Worm (Caenorhabditis elegans) whole organism, young adult: ENCODE results near the gene str-2.
A peak's percentile ranks its signal among the peaks of the same experiment; 100 is the strongest.

Experiments used
- B0019.2 ChIP-seq: fragments of 200-800 bp; sonication (Bioruptor generic); conservative IDR thresholded peaks from 2 replicates; pipeline ENCODE4 v1.3.6; 2022; ENCODE audit warnings: missing genetic modification reagents, missing genetic modification characterization, missing compliant biosample characterization
- F22D6.2 ChIP-seq: sonication (generic microtip); optimal IDR thresholded peaks from 2 replicates; lab custom pipeline; 2016; ENCODE audit warnings: mild to moderate bottlenecking, missing genetic modification characterization, missing compliant biosample characterization
- F23B12.7 ChIP-seq: sonication (generic microtip); optimal IDR thresholded peaks from 2 replicates; lab custom pipeline; 2017; ENCODE audit warnings: missing genetic modification characterization, mild to moderate bottlenecking, missing compliant biosample characterization, antibody characterized with exemption, moderate library complexity; ENCODE audit not compliant: insufficient read depth
- F39B2.1 ChIP-seq: fragments of 200-800 bp; sonication (Bioruptor generic); IDR thresholded peaks from 2 replicates; pipeline ENCODE4 v1.3.6; 2022; ENCODE audit warnings: missing genetic modification reagents, missing genetic modification characterization, missing compliant biosample characterization
- K11D2.4 ChIP-seq: fragments of 200-800 bp; sonication (Bioruptor generic); IDR thresholded peaks from 2 replicates; pipeline ENCODE4 v1.3.6; 2022; ENCODE audit warnings: missing genetic modification reagents, missing genetic modification characterization, missing compliant biosample characterization
- T07F8.4 ChIP-seq: sonication (generic microtip); optimal IDR thresholded peaks from 2 replicates; lab custom pipeline; 2016; ENCODE audit warnings: mild to moderate bottlenecking, missing genetic modification characterization, moderate library complexity, missing compliant biosample characterization
- Y56A3A.18 ChIP-seq: fragments of 200-800 bp; sonication (Bioruptor generic); IDR thresholded peaks from 2 replicates; pipeline ENCODE4 v1.3.6; 2022; ENCODE audit warnings: missing genetic modification reagents, missing genetic modification characterization, missing compliant biosample characterization
- akir-1 ChIP-seq: fragments of 200-800 bp; sonication (Bioruptor generic); optimal IDR thresholded peaks from 2 replicates; lab custom pipeline; 2018; ENCODE audit warnings: mild to moderate bottlenecking, missing genetic modification characterization, moderate library complexity, missing compliant biosample characterization
- athp-1 ChIP-seq: sonication (generic microtip); optimal IDR thresholded peaks from 2 replicates; lab custom pipeline; 2017; ENCODE audit warnings: mild to moderate bottlenecking, missing genetic modification characterization, missing compliant biosample characterization
- bed-2 ChIP-seq: fragments of 200-800 bp; sonication (Bioruptor generic); IDR thresholded peaks from 2 replicates; pipeline ENCODE4 v1.3.6; 2022; ENCODE audit warnings: missing genetic modification reagents, missing genetic modification characterization, missing compliant biosample characterization
- cebp-1 ChIP-seq, 2 experiments: fragments of 200-800 bp in 1 of 2; sonication (Bioruptor generic) in 1 of 2; sonication (generic microtip) in 1 of 2; IDR thresholded peaks in 1 of 2; optimal IDR thresholded peaks in 1 of 2; 2 replicates each; pipeline versions ENCODE4 v1.3.6 to Lab custom; 2017 to 2022; ENCODE audit warnings: missing compliant biosample characterization in 2 of 2, missing genetic modification characterization in 2 of 2, mild to moderate bottlenecking in 1 of 2, missing genetic modification reagents in 1 of 2, moderate library complexity in 1 of 2
- cebp-2 ChIP-seq: fragments of 200-800 bp; sonication (Bioruptor generic); IDR thresholded peaks from 2 replicates; pipeline ENCODE4 v1.3.6; 2022; ENCODE audit warnings: missing genetic modification characterization, missing compliant biosample characterization
- ceh-27 ChIP-seq: fragments of 200-800 bp; sonication (Bioruptor generic); optimal IDR thresholded peaks from 2 replicates; lab custom pipeline; 2018; ENCODE audit warnings: mild to moderate bottlenecking, missing genetic modification characterization, moderate library complexity, missing compliant biosample characterization
- die-1 ChIP-seq: sonication (generic microtip); optimal IDR thresholded peaks from 2 replicates; lab custom pipeline; 2016; ENCODE audit warnings: missing genotype, mild to moderate bottlenecking, missing genetic modification characterization, missing compliant biosample characterization
- dpl-1 ChIP-seq: fragments of 150-350 bp; optimal IDR thresholded peaks from 2 replicates; lab custom pipeline; 2014; ENCODE audit warnings: missing biosample characterization, missing genetic modification reagents, missing genetic modification characterization
- egl-44 ChIP-seq: fragments of 200-800 bp; sonication (Bioruptor generic); IDR thresholded peaks from 2 replicates; pipeline ENCODE4 v1.3.6; 2022; ENCODE audit warnings: missing genetic modification reagents, missing genetic modification characterization, missing compliant biosample characterization
- egrh-3 ChIP-seq: fragments of 200-800 bp; sonication (Bioruptor generic); IDR thresholded peaks from 2 replicates; pipeline ENCODE4 v1.3.6; 2022; ENCODE audit warnings: missing genetic modification reagents, missing genetic modification characterization, missing compliant biosample characterization
- hmg-1.2 ChIP-seq: fragments of 200-800 bp; sonication (Bioruptor generic); IDR thresholded peaks from 2 replicates; pipeline ENCODE4 v1.3.6; 2022; ENCODE audit warnings: missing genetic modification reagents, missing genetic modification characterization, missing compliant biosample characterization
- let-526 ChIP-seq: fragments of 200-800 bp; sonication (Bioruptor generic); IDR thresholded peaks from 2 replicates; pipeline ENCODE4 v1.3.6; 2022; ENCODE audit warnings: missing genetic modification reagents, missing genetic modification characterization, missing compliant biosample characterization
- lin-35 ChIP-seq, 3 experiments: fragments of 150-350 bp in 2 of 3; sonication (generic microtip) in 1 of 3; optimal IDR thresholded peaks; 2 replicates each; lab custom pipeline; 2014 to 2018; ENCODE audit warnings: missing biosample characterization in 3 of 3, missing genetic modification characterization in 3 of 3, missing genetic modification reagents in 3 of 3
- lin-40 ChIP-seq: sonication (generic microtip); optimal IDR thresholded peaks from 2 replicates; lab custom pipeline; 2016; ENCODE audit warnings: missing genetic modification characterization, mild to moderate bottlenecking, missing compliant biosample characterization, missing genotype, missing genetic modification reagents
- lin-54 ChIP-seq: fragments of 200-800 bp; sonication (Bioruptor generic); optimal IDR thresholded peaks from 2 replicates; lab custom pipeline; 2018; ENCODE audit warnings: mild to moderate bottlenecking, missing genetic modification characterization, missing compliant biosample characterization
- lsl-1 ChIP-seq: fragments of 200-800 bp; sonication (Bioruptor generic); optimal IDR thresholded peaks from 2 replicates; lab custom pipeline; 2018; ENCODE audit warnings: mild to moderate bottlenecking, missing genetic modification characterization, moderate library complexity, missing compliant biosample characterization
- madf-6 ChIP-seq: fragments of 200-800 bp; sonication (Bioruptor generic); IDR thresholded peaks from 2 replicates; pipeline ENCODE4 v1.3.6; 2022; ENCODE audit warnings: missing genetic modification reagents, missing genetic modification characterization, missing compliant biosample characterization
- mcd-1 ChIP-seq: fragments of 200-800 bp; sonication (Bioruptor generic); IDR thresholded peaks from 2 replicates; pipeline ENCODE4 v1.3.6; 2022; ENCODE audit warnings: missing genetic modification reagents, missing genetic modification characterization, missing compliant biosample characterization
- mes-4 ChIP-seq: sonication (generic microtip); optimal IDR thresholded peaks from 2 replicates; lab custom pipeline; 2016; ENCODE audit warnings: missing genotype, missing genetic modification characterization, missing compliant biosample characterization
- mxl-1 ChIP-seq: sonication (generic microtip); optimal IDR thresholded peaks from 2 replicates; lab custom pipeline; 2016; ENCODE audit warnings: missing genetic modification characterization, missing compliant biosample characterization
- nfya-1 ChIP-seq: sonication (generic microtip); optimal IDR thresholded peaks from 2 replicates; lab custom pipeline; 2017; ENCODE audit warnings: antibody characterized with exemption, missing compliant biosample characterization, missing genetic modification characterization, borderline replicate concordance; ENCODE audit not compliant: insufficient read depth
- nfyb-1 ChIP-seq: fragments of 200-800 bp; sonication (Bioruptor generic); IDR thresholded peaks from 2 replicates; pipeline ENCODE4 v1.3.6; 2022; ENCODE audit warnings: missing genetic modification reagents, missing genetic modification characterization, missing compliant biosample characterization
- nhr-120 ChIP-seq: fragments of 200-800 bp; sonication (Bioruptor generic); IDR thresholded peaks from 2 replicates; pipeline ENCODE4 v1.3.6; 2022; ENCODE audit warnings: missing genetic modification characterization, missing compliant biosample characterization
- nhr-80 ChIP-seq: sonication (generic microtip); optimal IDR thresholded peaks from 2 replicates; lab custom pipeline; 2016; ENCODE audit warnings: missing genetic modification characterization, missing compliant biosample characterization
- pha-4 ChIP-seq: fragments of 150-350 bp; sonication (generic microtip); optimal IDR thresholded peaks from 2 replicates; lab custom pipeline; 2014; ENCODE audit warnings: missing biosample characterization, missing genetic modification reagents, missing genetic modification characterization
- snpc-1.3 ChIP-seq: sonication (generic microtip); optimal IDR thresholded peaks from 2 replicates; lab custom pipeline; 2017; ENCODE audit warnings: missing genetic modification characterization, mild to moderate bottlenecking, missing compliant biosample characterization, antibody characterized with exemption, moderate library complexity, missing genotype, missing genetic modification reagents; ENCODE audit not compliant: insufficient read depth
- snpc-3.4 ChIP-seq: sonication (generic microtip); optimal IDR thresholded peaks from 2 replicates; lab custom pipeline; 2017; ENCODE audit warnings: missing genetic modification characterization, mild to moderate bottlenecking, missing compliant biosample characterization, antibody characterized with exemption, moderate library complexity, missing genotype, missing genetic modification reagents
- snpc-4 ChIP-seq, 5 experiments: fragments of 150-350 bp in 1 of 5; sonication (generic microtip) in 4 of 5; optimal IDR thresholded peaks; 2 replicates each; lab custom pipeline; 2014 to 2018; ENCODE audit warnings: missing genetic modification characterization in 5 of 5, missing biosample characterization in 3 of 5, antibody characterized with exemption in 2 of 5, mild to moderate bottlenecking in 2 of 5, missing compliant biosample characterization in 2 of 5, missing genotype in 2 of 5, moderate library complexity in 2 of 5, missing genetic modification reagents in 1 of 5
- sptf-2 ChIP-seq: fragments of 200-800 bp; sonication (Bioruptor generic); optimal IDR thresholded peaks from 2 replicates; lab custom pipeline; 2018; ENCODE audit warnings: mild to moderate bottlenecking, missing genetic modification characterization, missing compliant biosample characterization
- unc-130 ChIP-seq: sonication (generic microtip); optimal IDR thresholded peaks from 2 replicates; lab custom pipeline; 2016; ENCODE audit warnings: missing genetic modification reagents, missing genetic modification characterization, missing compliant biosample characterization
- xnd-1 ChIP-seq: sonication (generic microtip); optimal IDR thresholded peaks from 2 replicates; lab custom pipeline; 2016; ENCODE audit warnings: missing genotype, missing genetic modification reagents, missing genetic modification characterization, missing compliant biosample characterization
- zim-3 ChIP-seq: sonication (generic microtip); optimal IDR thresholded peaks from 2 replicates; lab custom pipeline; 2017; ENCODE audit warnings: mild to moderate bottlenecking, missing genetic modification characterization, moderate library complexity, missing compliant biosample characterization
- ztf-25 ChIP-seq: fragments of 200-800 bp; sonication (Bioruptor generic); IDR thresholded peaks from 2 replicates; pipeline ENCODE4 v1.3.6; 2022; ENCODE audit warnings: missing genetic modification reagents, missing genetic modification characterization, missing compliant biosample characterization
- ztf-3 ChIP-seq: fragments of 200-800 bp; sonication (Bioruptor generic); optimal IDR thresholded peaks from 2 replicates; lab custom pipeline; 2018; ENCODE audit warnings: mild to moderate bottlenecking, missing genetic modification characterization, missing compliant biosample characterization

The str-2 gene

ce11 chrV:9782969-9783368 lies 41.1 kb downstream of the str-2 start, which contains the start of gene F46B6.5:
Gene F46B6.5, minus strand, starts transcription at chrV:9783069.
- TF ChIP-seq F22D6.2 (no peak), ztf-25 (0 out of 2 replicates have a peak, but pooled peaks have one; percentile 38), lin-54 (GFP tag; lab: Kevin White, UChicago) (no peak), mxl-1 (tag; lab: Kevin White, UChicago) (no peak)

DNA sequence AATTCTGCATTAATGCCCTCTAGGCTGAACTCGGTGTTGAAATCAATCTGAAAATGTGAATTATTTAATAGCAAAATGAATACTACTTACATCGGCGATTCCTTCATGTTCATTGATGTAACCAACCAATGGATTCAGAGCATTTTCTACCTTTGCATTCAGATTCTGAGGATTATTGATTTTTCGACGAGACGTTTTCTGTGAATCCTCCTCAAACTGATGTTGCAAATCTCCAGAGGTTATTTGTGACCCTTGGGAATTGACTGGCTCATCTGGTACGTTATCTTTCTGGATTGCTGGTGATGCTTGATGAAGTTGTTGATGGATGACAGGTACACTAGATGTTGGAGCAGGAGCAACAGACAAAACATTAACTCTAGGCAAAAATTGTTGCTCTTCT lies 42.0 kb downstream of the str-2 start:
- TF ChIP-seq lin-54 (GFP tag; lab: Kevin White, UChicago) (no peak), die-1 (tag; lab: Kevin White, UChicago) (no peak), snpc-3.4 (tag; lab: Kevin White, UChicago) (no peak), ceh-27 (GFP tag; lab: Kevin White, UChicago) (no peak), Y56A3A.18 (GFP tag; lab: Robert Waterston, UW) (no peak), athp-1 (no peak), nhr-120 (GFP tag; lab: Robert Waterston, UW) (no peak)
- TF ChIP-seq, all 124 proteins: peak for 0

DNA sequence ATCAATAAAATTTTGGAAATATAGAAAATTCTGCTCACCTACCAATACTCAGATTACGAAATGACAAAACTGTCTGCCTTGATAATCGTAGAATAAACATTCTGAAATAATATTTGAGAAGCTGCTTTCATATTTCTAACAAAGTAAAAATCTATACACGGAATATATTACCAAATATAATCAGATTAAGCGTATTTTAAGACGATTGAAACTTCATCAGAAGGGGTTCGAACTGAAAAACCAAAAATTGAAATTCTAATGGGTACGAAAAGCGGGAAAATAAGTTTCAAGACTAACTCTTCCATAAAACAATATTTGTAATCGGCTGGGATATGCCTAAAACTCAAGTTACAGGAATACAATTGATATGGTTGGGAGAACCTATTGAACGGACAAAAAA lies 44.6 kb downstream of the str-2 start, which contains the start of gene F46B6.4:
F46B6.4 (minus strand) TSS at position 101 of the 400 bp plus-strand sequence.
- no peak for TF ChIP-seq lin-40 (tag; lab: Kevin White, UChicago)
- TF ChIP-seq nfya-1 (tag; lab: Kevin White, UChicago), result no peak
- TF ChIP-seq bed-2 (GFP tag; lab: Robert Waterston, UW), result no peak
- no peak for TF ChIP-seq hmg-1.2 (GFP tag; lab: Robert Waterston, UW)
- no peak for TF ChIP-seq pha-4 (tag; lab: Kevin White, UChicago)
- no peak for TF ChIP-seq B0019.2
- TF ChIP-seq K11D2.4 (GFP tag; lab: Robert Waterston, UW), result no peak
- TF ChIP-seq xnd-1 (tag; lab: Kevin White, UChicago), result no peak
- no peak for TF ChIP-seq T07F8.4 (tag; lab: Kevin White, UChicago)
- TF ChIP-seq cebp-1 (GFP tag; IDR thresholded peaks at IDR 0.05; lab: Robert Waterston, UW), result no peak
- TF ChIP-seq cebp-1 (tag; optimal IDR thresholded peaks at IDR 0.05; lab: Kevin White, UChicago), result no peak
- no peak for TF ChIP-seq F23B12.7
- TF ChIP-seq egl-44 (GFP tag; lab: Robert Waterston, UW), result no peak
- no peak for TF ChIP-seq snpc-3.4 (tag; lab: Kevin White, UChicago)
- TF ChIP-seq, all 124 proteins: peak for 0

- TF ChIP-seq lin-35 (GFP tag; optimal IDR thresholded peaks at IDR 0.05; lab: Kevin White, UChicago) (no peak), madf-6 (0 out of 2 replicates have a peak, but pooled peaks have one; percentile 10), nhr-80 (no peak), snpc-4 (GFP tag; optimal IDR thresholded peaks at IDR 0.05; lab: Kevin White, UChicago) (no peak), snpc-4 (tag; optimal IDR thresholded peaks at IDR 0.05; lab: Kevin White, UChicago) (no peak)
Measured at ce11 chrV:9777645-9778044, 46.4 kb downstream of the str-2 start, which contains the start of gene smg-4. Gene smg-4, minus strand, starts transcription at chrV:9777745.

DNA sequence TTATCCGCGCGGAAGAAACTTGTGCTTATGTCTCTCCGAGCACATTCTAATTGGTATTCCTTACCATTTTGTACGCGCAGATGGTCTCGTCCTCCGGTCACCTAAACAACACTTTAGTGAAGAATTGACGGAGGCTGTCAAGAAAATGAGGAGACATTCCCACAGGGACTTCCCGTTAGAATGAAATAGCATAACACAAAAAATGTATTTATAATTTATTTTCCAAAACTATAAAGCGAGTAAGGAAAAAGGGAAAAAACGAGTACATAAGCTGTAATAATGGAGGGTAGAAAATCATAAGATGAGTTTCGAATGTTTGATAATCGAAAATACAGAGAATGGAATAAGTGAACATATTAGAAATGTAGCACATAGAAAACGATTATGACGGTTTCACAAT lies 48.3 kb downstream of the str-2 start, which contains the start of gene F46B6.12:
F46B6.12 (minus strand) TSS at position 101 of the 400 bp plus-strand sequence.
- TF ChIP-seq mcd-1 (GFP tag; lab: Robert Waterston, UW) (no peak), F39B2.1 (GFP tag; lab: Robert Waterston, UW) (no peak), akir-1 (GFP tag; lab: Kevin White, UChicago) (no peak), egrh-3 (GFP tag; lab: Robert Waterston, UW) (no peak), mes-4 (no peak), sptf-2 (GFP tag; lab: Kevin White, UChicago) (no peak), snpc-1.3 (tag; lab: Kevin White, UChicago) (no peak), dpl-1 (GFP tag; lab: Kevin White, UChicago) (no peak), nfya-1 (tag; lab: Kevin White, UChicago) (no peak), unc-130 (GFP tag; lab: Kevin White, UChicago) (no peak), let-526 (no peak), lsl-1 (GFP tag; lab: Kevin White, UChicago) (no peak), cebp-2 (GFP tag; lab: Robert Waterston, UW) (no peak), zim-3 (tag; lab: Kevin White, UChicago) (no peak), ztf-3 (no peak), nfyb-1 (GFP tag; lab: Robert Waterston, UW) (no peak)
